Worm (Caenorhabditis elegans) whole organism, L4 larva: Measurements from ENCODE around the gene K10C2.6.

Experiments
- F37D6.2 ChIP-seq: sonication (generic microtip); optimal IDR thresholded peaks from 2 replicates; lab custom pipeline; 2016; ENCODE audit warnings: mild to moderate bottlenecking, missing genetic modification characterization, missing compliant biosample characterization
- R02D3.7 ChIP-seq: fragments of 150-350 bp; sonication (generic microtip); optimal IDR thresholded peaks from 3 replicates; lab custom pipeline; 2014; ENCODE audit warnings: missing biosample characterization, missing genetic modification characterization
- ceh-62 ChIP-seq: sonication (generic microtip); optimal IDR thresholded peaks from 2 replicates; lab custom pipeline; 2017; ENCODE audit warnings: missing biosample characterization, missing genetic modification characterization
- dmd-8 ChIP-seq: fragments of 200-800 bp; sonication (Bioruptor generic); IDR thresholded peaks from 2 replicates; pipeline ENCODE4 v1.3.6; 2022; ENCODE audit warnings: missing genetic modification characterization, missing compliant biosample characterization
- dve-1 ChIP-seq: sonication (generic microtip); optimal IDR thresholded peaks from 2 replicates; lab custom pipeline; 2017; ENCODE audit warnings: antibody characterized with exemption, mild to moderate bottlenecking, missing genetic modification characterization, missing compliant biosample characterization; ENCODE audit not compliant: insufficient read depth
- egl-27 ChIP-seq: sonication (generic microtip); optimal IDR thresholded peaks from 3 replicates; lab custom pipeline; 2017; ENCODE audit warnings: missing biosample characterization, missing genetic modification reagents, missing genetic modification characterization
- nhr-6 ChIP-seq: fragments of 150-350 bp; optimal IDR thresholded peaks from 2 replicates; lab custom pipeline; 2014; ENCODE audit warnings: missing biosample characterization, missing genetic modification characterization
- snpc-4 ChIP-seq: fragments of 150-350 bp; optimal IDR thresholded peaks from 2 replicates; lab custom pipeline; 2014; ENCODE audit warnings: missing biosample characterization, missing genetic modification characterization

DNA sequence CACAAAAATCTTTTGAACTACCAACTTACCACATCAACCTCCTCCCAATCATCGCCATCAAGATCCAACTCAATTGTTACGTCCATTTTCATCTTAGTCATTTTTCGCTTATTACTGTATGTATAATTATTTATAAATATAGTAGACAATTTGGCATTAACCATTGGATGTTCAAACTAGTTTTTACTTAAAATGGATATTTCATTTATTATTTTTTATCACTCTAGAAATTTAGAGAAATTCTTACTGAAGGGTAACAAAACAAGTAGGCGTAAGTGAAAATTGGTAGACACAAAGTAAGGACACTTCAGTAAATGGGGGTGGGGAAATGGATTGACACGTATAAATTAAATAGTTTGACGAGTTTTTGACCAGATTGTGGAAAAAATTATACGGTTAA lies 48.5 kb downstream of the K10C2.6 start, which contains the start of gene actl-1:
- TF ChIP-seq dve-1 (tag; lab: Kevin White, UChicago) (no peak), nhr-6 (tag; lab: Kevin White, UChicago) (no peak), ceh-62 (tag; lab: Kevin White, UChicago) (no peak), dmd-8 (GFP tag; lab: Robert Waterston, UW) (no peak), egl-27 (tag; lab: Kevin White, UChicago) (no peak), snpc-4 (no peak), R02D3.7 (tag; lab: Kevin White, UChicago) (no peak), F37D6.2 (no peak)
